Fruit fly (Drosophila melanogaster) whole organism, wandering third instar larva: ENCODE measurements around the gene tara.

ENCODE experiments used
- Abd-B ChIP-seq: fragments of >200 bp; optimal IDR thresholded peaks from 2 replicates; lab custom pipeline; 2017; ENCODE audit warnings: missing biosample characterization, missing genetic modification characterization
- CrebA ChIP-seq: fragments of 200-800 bp; sonication (Bioruptor generic); optimal IDR thresholded peaks from 2 replicates; lab custom pipeline; 2016; ENCODE audit warnings: missing biosample characterization, mild to moderate bottlenecking, missing genetic modification characterization, borderline replicate concordance
- Dfd ChIP-seq: fragments of >200 bp; optimal IDR thresholded peaks from 2 replicates; lab custom pipeline; 2017; ENCODE audit warnings: missing biosample characterization, missing genetic modification characterization
- GATAd ChIP-seq: sonication (Bioruptor generic); optimal IDR thresholded peaks from 2 replicates; lab custom pipeline; 2016; ENCODE audit warnings: missing biosample characterization, missing genetic modification characterization
- Hnf4 ChIP-seq: fragments of 200-800 bp; sonication (Bioruptor generic); optimal IDR thresholded peaks from 2 replicates; lab custom pipeline; 2016; ENCODE audit warnings: missing biosample characterization, mild to moderate bottlenecking, missing genetic modification characterization
- Myc ChIP-seq: fragments of >200 bp; optimal IDR thresholded peaks from 2 replicates; lab custom pipeline; 2017
- N ChIP-seq: fragments of >200 bp; optimal IDR thresholded peaks from 2 replicates; lab custom pipeline; 2018; ENCODE audit warnings: missing biosample characterization, missing external identifiers, missing genetic modification characterization
- br ChIP-seq: fragments of 200-800 bp; sonication (Bioruptor generic); optimal IDR thresholded peaks from 2 replicates; lab custom pipeline; 2016; ENCODE audit warnings: missing biosample characterization, missing genetic modification characterization
- brk ChIP-seq: fragments of 200-800 bp; sonication (Bioruptor generic); optimal IDR thresholded peaks from 2 replicates; lab custom pipeline; 2016; ENCODE audit warnings: missing biosample characterization, mild to moderate bottlenecking, missing genetic modification characterization
- dsf ChIP-seq: sonication (Bioruptor generic); optimal IDR thresholded peaks from 2 replicates; lab custom pipeline; 2016; ENCODE audit warnings: missing biosample characterization, missing genetic modification characterization, borderline replicate concordance
- foxo ChIP-seq, 2 experiments: fragments of 200-800 bp; sonication (Bioruptor generic); optimal IDR thresholded peaks; 2 replicates in 1 of 2; 3 replicates in 1 of 2; lab custom pipeline; 2016 to 2017; ENCODE audit warnings: missing biosample characterization in 2 of 2, missing genetic modification characterization in 2 of 2
- h ChIP-seq: fragments of 200-800 bp; sonication (Bioruptor generic); optimal IDR thresholded peaks from 3 replicates; lab custom pipeline; 2016; ENCODE audit warnings: missing biosample characterization, mild to moderate bottlenecking, missing genetic modification characterization
- psq ChIP-seq: fragments of 200-800 bp; sonication (Bioruptor generic); optimal IDR thresholded peaks from 3 replicates; lab custom pipeline; 2017; ENCODE audit warnings: missing biosample characterization, mild to moderate bottlenecking, missing genetic modification characterization, moderate library complexity

DNA sequence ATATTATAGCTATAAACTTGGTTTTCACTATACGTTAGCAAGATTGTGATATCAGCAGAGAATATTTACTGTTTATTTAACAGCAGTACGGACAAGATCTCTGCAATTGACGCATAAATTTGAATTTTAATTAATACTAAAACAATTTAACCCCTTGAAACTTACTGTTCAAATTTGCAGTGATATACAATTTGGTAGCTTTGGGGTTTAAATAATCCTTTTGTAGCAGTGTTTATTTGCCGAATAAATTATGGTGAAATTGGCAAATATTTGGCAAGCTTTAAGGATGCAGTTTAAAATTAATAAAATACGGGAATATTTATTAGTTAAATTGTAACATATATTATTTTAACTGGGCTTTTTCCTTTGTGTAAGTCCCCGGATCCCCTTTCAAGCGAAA, 8.1 kb upstream of the tara start:
- TF ChIP-seq br (GFP tag; lab: Kevin White, UChicago) (no peak), psq (GFP tag; lab: Kevin White, UChicago) (no peak), brk (GFP tag; lab: Kevin White, UChicago) (no peak), Hnf4 (GFP tag; lab: Kevin White, UChicago) (no peak), h (GFP tag; lab: Kevin White, UChicago) (no peak), N (GFP tag; lab: Kevin White, UChicago) (no peak), dsf (GFP tag; lab: Kevin White, UChicago) (no peak), Dfd (GFP tag; lab: Kevin White, UChicago) (no peak), Myc (lab: Kevin White, UChicago) (no peak), Abd-B (no peak), GATAd (GFP tag; lab: Kevin White, UChicago) (no peak), CrebA (GFP tag; lab: Kevin White, UChicago) (no peak), foxo (GFP tag; optimal IDR thresholded peaks at IDR 0.05; lab: Kevin White, UChicago) (no peak)
